Worm (Caenorhabditis elegans) whole organism, midembryonic: Measurements from ENCODE around the gene bath-1.
"Not testable (repeated sequence)": the region's sequence is repeated elsewhere in the genome, so short reads cannot be mapped to it uniquely, and the experiment has no call there.

Experiments used
- T22C8.4 ChIP-seq: fragments of 200-800 bp; sonication (Bioruptor generic); IDR thresholded peaks from 2 replicates; pipeline ENCODE4 v1.3.6; 2022; ENCODE audit warnings: missing genetic modification characterization, missing compliant biosample characterization
- cog-1 ChIP-seq: sonication (generic microtip); optimal IDR thresholded peaks from 2 replicates; lab custom pipeline; 2016; ENCODE audit warnings: missing genetic modification characterization, missing compliant biosample characterization
- flt-1 ChIP-seq: fragments of 200-800 bp; sonication (Bioruptor generic); IDR thresholded peaks from 2 replicates; pipeline ENCODE4 v1.3.6; 2022; ENCODE audit warnings: missing genetic modification characterization, missing compliant biosample characterization
- klf-2 ChIP-seq: fragments of 200-800 bp; sonication (Bioruptor generic); conservative IDR thresholded peaks from 2 replicates; pipeline ENCODE4 v1.3.6; 2022; ENCODE audit warnings: missing genetic modification reagents, missing genetic modification characterization, missing compliant biosample characterization
- med-1 ChIP-seq: sonication (generic microtip); optimal IDR thresholded peaks from 2 replicates; lab custom pipeline; 2017; ENCODE audit warnings: missing genetic modification characterization, mild to moderate bottlenecking, missing compliant biosample characterization, antibody characterized with exemption, missing genetic modification reagents; ENCODE audit not compliant: insufficient read depth
- ref-1 ChIP-seq: fragments of 200-800 bp; sonication (Bioruptor generic); conservative IDR thresholded peaks from 2 replicates; pipeline ENCODE4 v1.3.6; 2022; ENCODE audit warnings: missing genetic modification reagents, missing genetic modification characterization, missing compliant biosample characterization
- tab-1 ChIP-seq: fragments of 200-800 bp; sonication (Bioruptor generic); IDR thresholded peaks from 2 replicates; pipeline ENCODE4 v1.3.6; 2022; ENCODE audit warnings: missing genetic modification characterization, missing compliant biosample characterization
- ztf-23 ChIP-seq: fragments of 200-800 bp; sonication (Bioruptor generic); IDR thresholded peaks from 2 replicates; pipeline ENCODE4 v1.3.6; 2022; ENCODE audit warnings: missing genetic modification reagents, missing genetic modification characterization, missing compliant biosample characterization
- ztf-29 ChIP-seq: fragments of 200-800 bp; sonication (Bioruptor generic); IDR thresholded peaks from 2 replicates; pipeline ENCODE4 v1.3.6; 2022; ENCODE audit warnings: missing genetic modification reagents, missing genetic modification characterization, missing compliant biosample characterization

The bath-1 gene

ce11 chrII:2046556-2046955, 17.9 kb upstream of the bath-1 start, which contains the start of gene math-1:
Gene math-1 (minus strand): TSS chrII:2046656.
- TF ChIP-seq ztf-29; klf-2 (GFP tag; lab: Robert Waterston, UW); cog-1: not testable (repeated sequence)

- TF ChIP-seq cog-1 (no peak), ztf-29 (no peak), flt-1 (GFP tag; lab: Robert Waterston, UW) (no peak), ref-1 (GFP tag; lab: Robert Waterston, UW) (no peak), T22C8.4 (no peak), klf-2 (GFP tag; lab: Robert Waterston, UW) (no peak), ztf-23 (GFP tag; lab: Robert Waterston, UW) (no peak), tab-1 (GFP tag; lab: Robert Waterston, UW) (no peak), med-1 (GFP tag; lab: Kevin White, UChicago) (no peak)
These were observed 16.9 kb upstream of the bath-1 start, which contains the start of gene bath-24 for ce11 chrII:2045505-2045904. Gene bath-24 (minus strand): TSS chrII:2045605.

- TF ChIP-seq med-1 (GFP tag; lab: Kevin White, UChicago) (no peak), ztf-29 (no peak), T22C8.4 (no peak), tab-1 (GFP tag; lab: Robert Waterston, UW) (no peak), ztf-23 (GFP tag; lab: Robert Waterston, UW) (no peak), klf-2 (GFP tag; lab: Robert Waterston, UW) (no peak), cog-1 (no peak), flt-1 (GFP tag; lab: Robert Waterston, UW) (no peak), ref-1 (GFP tag; lab: Robert Waterston, UW) (no peak)
These were observed 13.8 kb upstream of the bath-1 start, which contains the start of gene bath-20 for ce11 chrII:2042447-2042846. Gene bath-20 (minus strand): TSS chrII:2042547.

- TF ChIP-seq klf-2 (GFP tag; lab: Robert Waterston, UW) (no peak), ztf-29 (no peak), med-1 (GFP tag; lab: Kevin White, UChicago) (no peak), ref-1 (GFP tag; lab: Robert Waterston, UW) (no peak), tab-1 (GFP tag; lab: Robert Waterston, UW) (no peak), flt-1 (GFP tag; lab: Robert Waterston, UW) (no peak)
These were observed 10.7 kb upstream of the bath-1 start, which contains the start of gene bath-19 for ce11 chrII:2039288-2039687. Gene bath-19 (minus strand): TSS chrII:2039388.

- TF ChIP-seq ztf-29: no peak
- no peak for TF ChIP-seq T22C8.4
- TF ChIP-seq klf-2 (GFP tag; lab: Robert Waterston, UW): no peak
- TF ChIP-seq tab-1 (GFP tag; lab: Robert Waterston, UW): no peak
These were observed 4.7 kb upstream of the bath-1 start, which contains the start of gene F59H6.14 for ce11 chrII:2033286-2033685. Gene F59H6.14 (plus strand): TSS chrII:2033586.

ce11 chrII:2032282-2032681, 3.7 kb upstream of the bath-1 start, which contains the start of gene btb-4:
Gene btb-4 (plus strand): TSS chrII:2032316.
- TF ChIP-seq T22C8.4; flt-1 (GFP tag; lab: Robert Waterston, UW); med-1 (GFP tag; lab: Kevin White, UChicago): not testable (repeated sequence)

- no peak for TF ChIP-seq klf-2 (GFP tag; lab: Robert Waterston, UW)
- TF ChIP-seq tab-1 (GFP tag; lab: Robert Waterston, UW): no peak
- TF ChIP-seq cog-1: no peak
- TF ChIP-seq T22C8.4: no peak
- TF ChIP-seq med-1 (GFP tag; lab: Kevin White, UChicago): no peak
- no peak for TF ChIP-seq flt-1 (GFP tag; lab: Robert Waterston, UW)
- no peak for TF ChIP-seq ztf-23 (GFP tag; lab: Robert Waterston, UW)
- TF ChIP-seq ztf-29: no peak
- TF ChIP-seq ref-1 (GFP tag; lab: Robert Waterston, UW): no peak
These were observed 3.2 kb upstream of the bath-1 start, which contains the start of gene bath-5 for ce11 chrII:2031852-2032251. Gene bath-5 (minus strand): TSS chrII:2031952.

- TF ChIP-seq ztf-29 (no peak), flt-1 (GFP tag; lab: Robert Waterston, UW) (no peak), tab-1 (GFP tag; lab: Robert Waterston, UW) (no peak), T22C8.4 (no peak), klf-2 (GFP tag; lab: Robert Waterston, UW) (no peak), ref-1 (GFP tag; lab: Robert Waterston, UW) (no peak), ztf-23 (GFP tag; lab: Robert Waterston, UW) (no peak), med-1 (GFP tag; lab: Kevin White, UChicago) (no peak), cog-1 (no peak)
These were observed 1.8 kb upstream of the bath-1 start, which contains the start of gene bath-3 for ce11 chrII:2030367-2030766. Gene bath-3 (minus strand): TSS chrII:2030467.

- TF ChIP-seq tab-1 (GFP tag; lab: Robert Waterston, UW): no peak
- TF ChIP-seq med-1 (GFP tag; lab: Kevin White, UChicago): no peak
- TF ChIP-seq T22C8.4: no peak
- TF ChIP-seq ztf-29: no peak
- no peak for TF ChIP-seq ref-1 (GFP tag; lab: Robert Waterston, UW)
- TF ChIP-seq cog-1: no peak
- TF ChIP-seq klf-2 (GFP tag; lab: Robert Waterston, UW): no peak
- no peak for TF ChIP-seq flt-1 (GFP tag; lab: Robert Waterston, UW)
- no peak for TF ChIP-seq ztf-23 (GFP tag; lab: Robert Waterston, UW)
These were observed 2.1 kb downstream of the bath-1 start, which contains the start of gene bath-21 for ce11 chrII:2026525-2026924. Gene bath-21 (minus strand): TSS chrII:2026625.

ce11 chrII:2023514-2023913, 5.1 kb downstream of the bath-1 start, which contains the start of gene cya-2:
Gene cya-2 (minus strand): TSS chrII:2023614.
- TF ChIP-seq ref-1 (GFP tag; lab: Robert Waterston, UW); cog-1; tab-1 (GFP tag; lab: Robert Waterston, UW): not testable (repeated sequence)
